Worm (Caenorhabditis elegans) whole organism, L3 larva: Measurements from ENCODE around the gene srd-51.

ENCODE experiments used
- ama-1 ChIP-seq: fragments of 150-350 bp; optimal IDR thresholded peaks from 2 replicates; lab custom pipeline; 2018
- egl-5 ChIP-seq: fragments of 150-350 bp; optimal IDR thresholded peaks from 2 replicates; lab custom pipeline; 2017; ENCODE audit warnings: missing biosample characterization, missing genetic modification reagents, missing genetic modification characterization, inconsistent platforms
- fkh-10 ChIP-seq: sonication (generic microtip); optimal IDR thresholded peaks from 2 replicates; lab custom pipeline; 2017; ENCODE audit warnings: missing biosample characterization, missing genetic modification reagents, missing genetic modification characterization
- lin-15B ChIP-seq: fragments of 150-350 bp; optimal IDR thresholded peaks from 2 replicates; lab custom pipeline; 2014; ENCODE audit warnings: missing biosample characterization, missing genetic modification characterization
- nfya-1 ChIP-seq: sonication (generic microtip); optimal IDR thresholded peaks from 2 replicates; lab custom pipeline; 2017; ENCODE audit warnings: missing genetic modification characterization, mild to moderate bottlenecking, missing compliant biosample characterization, antibody characterized with exemption, moderate library complexity; ENCODE audit not compliant: insufficient read depth
- nhr-11 ChIP-seq: fragments of 150-350 bp; optimal IDR thresholded peaks from 2 replicates; lab custom pipeline; 2014; ENCODE audit warnings: missing biosample characterization, missing genetic modification characterization
- nhr-12 ChIP-seq: fragments of 150-350 bp; optimal IDR thresholded peaks from 2 replicates; lab custom pipeline; 2014; ENCODE audit warnings: missing biosample characterization, missing genetic modification characterization
- nhr-77 ChIP-seq: fragments of 150-350 bp; optimal IDR thresholded peaks from 2 replicates; lab custom pipeline; 2014; ENCODE audit warnings: missing biosample characterization, missing genetic modification characterization
- pha-4 ChIP-seq: fragments of 150-350 bp; optimal IDR thresholded peaks from 2 replicates; lab custom pipeline; 2014; ENCODE audit warnings: missing biosample characterization, missing genetic modification reagents, missing genetic modification characterization
- pqm-1 ChIP-seq: fragments of 150-350 bp; optimal IDR thresholded peaks from 2 replicates; lab custom pipeline; 2017; ENCODE audit warnings: missing biosample characterization, missing genetic modification characterization, inconsistent platforms
- skn-1 ChIP-seq: fragments of 150-350 bp; optimal IDR thresholded peaks from 2 replicates; lab custom pipeline; 2014; ENCODE audit warnings: missing biosample characterization, missing genetic modification characterization
- snpc-4 ChIP-seq: fragments of 150-350 bp; optimal IDR thresholded peaks from 2 replicates; lab custom pipeline; 2014; ENCODE audit warnings: missing biosample characterization, missing genetic modification characterization

ce11 chrX:13511796-13512195 is 27.1 kb upstream of the srd-51 start:
- no peak for TF ChIP-seq fkh-10
- TF ChIP-seq pqm-1 (tag; lab: Kevin White, UChicago), result peak; percentile 17
- no peak for TF ChIP-seq ama-1
- no peak for TF ChIP-seq nhr-77
- no peak for TF ChIP-seq nhr-12 (tag; lab: Kevin White, UChicago)
- TF ChIP-seq egl-5 (tag; lab: Kevin White, UChicago), result no peak
- TF ChIP-seq nfya-1 (tag; lab: Kevin White, UChicago), result peak; percentile 20
- TF ChIP-seq snpc-4 (tag; lab: Kevin White, UChicago), result peak; percentile 26
- TF ChIP-seq lin-15B (tag; lab: Kevin White, UChicago), result no peak
- peak; percentile 13 for TF ChIP-seq pha-4 (tag; lab: Kevin White, UChicago)
- no peak for TF ChIP-seq nhr-11
- TF ChIP-seq skn-1 (tag; lab: Kevin White, UChicago), result no peak
